Fruit fly (Drosophila melanogaster) whole organism, embryonic: ENCODE measurements around the gene Blos4.

ENCODE experiments used
- Aef1 ChIP-seq: fragments of 200-800 bp; sonication (Bioruptor generic); IDR thresholded peaks from 3 replicates; pipeline ENCODE4 v1.3.6; 2022; ENCODE audit warnings: missing biosample characterization, missing genetic modification characterization
- Asciz ChIP-seq: fragments of 200-800 bp; sonication (Bioruptor generic); optimal IDR thresholded peaks from 2 replicates; lab custom pipeline; 2017; ENCODE audit warnings: missing biosample characterization, mild to moderate bottlenecking, missing genetic modification characterization, missing genetic modification reagents
- B-H1 ChIP-seq: fragments of 200-800 bp; sonication (Bioruptor generic); IDR thresholded peaks from 3 replicates; pipeline ENCODE4 v1.3.6; 2022; ENCODE audit warnings: missing biosample characterization, missing genetic modification characterization
- B-H2 ChIP-seq: fragments of 200-800 bp; sonication (Bioruptor generic); optimal IDR thresholded peaks from 2 replicates; lab custom pipeline; 2018; ENCODE audit warnings: missing biosample characterization, mild to moderate bottlenecking, missing genetic modification characterization
- BtbVII ChIP-seq: fragments of 200-800 bp; sonication (Bioruptor generic); optimal IDR thresholded peaks from 3 replicates; lab custom pipeline; 2017; ENCODE audit warnings: missing biosample characterization, mild to moderate bottlenecking, missing genetic modification characterization
- CG10209 ChIP-seq: fragments of 200-800 bp; sonication (Bioruptor generic); optimal IDR thresholded peaks from 3 replicates; lab custom pipeline; 2017; ENCODE audit warnings: missing biosample characterization, mild to moderate bottlenecking, missing genetic modification characterization, missing genetic modification reagents
- CG10267 ChIP-seq: fragments of 200-800 bp; sonication (Bioruptor generic); optimal IDR thresholded peaks from 2 replicates; lab custom pipeline; 2018; ENCODE audit warnings: missing biosample characterization, mild to moderate bottlenecking, missing genetic modification characterization, moderate library complexity
- CG10366 ChIP-seq: fragments of 200-800 bp; sonication (Bioruptor generic); IDR thresholded peaks from 2 replicates; pipeline ENCODE4 v1.3.6; 2022; ENCODE audit warnings: missing biosample characterization, missing genetic modification characterization
- CG10543 ChIP-seq: fragments of 200-800 bp; sonication (Bioruptor generic); optimal IDR thresholded peaks from 3 replicates; lab custom pipeline; 2017; ENCODE audit warnings: missing biosample characterization, mild to moderate bottlenecking, missing genetic modification characterization, moderate library complexity
- CG11398 ChIP-seq: fragments of 200-800 bp; sonication (Bioruptor generic); optimal IDR thresholded peaks from 2 replicates; lab custom pipeline; 2016; ENCODE audit warnings: missing biosample characterization, missing genetic modification characterization
- CG12071 ChIP-seq: fragments of 200-800 bp; sonication (Bioruptor generic); optimal IDR thresholded peaks from 3 replicates; lab custom pipeline; 2018; ENCODE audit warnings: missing biosample characterization, mild to moderate bottlenecking, missing genetic modification characterization
- CG12659 ChIP-seq: fragments of 200-800 bp; sonication (Bioruptor generic); optimal IDR thresholded peaks from 3 replicates; lab custom pipeline; 2017; ENCODE audit warnings: mild to moderate bottlenecking, missing biosample characterization, missing genetic modification reagents, missing genetic modification characterization
- CG13287 ChIP-seq: fragments of 200-800 bp; sonication (Bioruptor generic); IDR thresholded peaks from 2 replicates; pipeline ENCODE4 v1.3.6; 2022; ENCODE audit warnings: missing biosample characterization, missing genetic modification characterization; ENCODE audit not compliant: partially characterized antibody
- CG15269 ChIP-seq: fragments of 200-800 bp; sonication (Bioruptor generic); optimal IDR thresholded peaks from 2 replicates; lab custom pipeline; 2018; ENCODE audit warnings: missing biosample characterization, mild to moderate bottlenecking, missing genetic modification characterization, moderate library complexity
- CG18764 ChIP-seq: fragments of 200-800 bp; sonication (Bioruptor generic); optimal IDR thresholded peaks from 3 replicates; lab custom pipeline; 2016; ENCODE audit warnings: missing biosample characterization, missing genetic modification characterization
- CG2678 ChIP-seq: fragments of 200-800 bp; sonication (Bioruptor generic); optimal IDR thresholded peaks from 3 replicates; lab custom pipeline; 2019; ENCODE audit warnings: missing biosample characterization, mild to moderate bottlenecking, missing genetic modification characterization, moderate library complexity
- CG31441 ChIP-seq: fragments of 200-800 bp; sonication (Bioruptor generic); IDR thresholded peaks from 2 replicates; pipeline ENCODE4 v1.3.6; 2022; ENCODE audit warnings: missing biosample characterization, missing genetic modification characterization
- CG3838 ChIP-seq: fragments of 200-800 bp; sonication (Bioruptor generic); optimal IDR thresholded peaks from 3 replicates; lab custom pipeline; 2016; ENCODE audit warnings: missing biosample characterization, missing genetic modification characterization
- CG3847 ChIP-seq: fragments of 200-800 bp; sonication (Bioruptor generic); IDR thresholded peaks from 2 replicates; pipeline ENCODE4 v1.3.6; 2022; ENCODE audit warnings: missing biosample characterization, missing genetic modification characterization
- CG3995 ChIP-seq: fragments of 200-800 bp; sonication (Bioruptor generic); optimal IDR thresholded peaks from 3 replicates; lab custom pipeline; 2016; ENCODE audit warnings: missing biosample characterization, missing genetic modification characterization
- CG4282 ChIP-seq: fragments of 200-800 bp; sonication (Bioruptor generic); optimal IDR thresholded peaks from 2 replicates; lab custom pipeline; 2016; ENCODE audit warnings: missing biosample characterization, missing genetic modification characterization
- CG43689 ChIP-seq: fragments of 200-800 bp; sonication (Bioruptor generic); IDR thresholded peaks from 2 replicates; pipeline ENCODE4 v1.3.6; 2022; ENCODE audit warnings: missing biosample characterization, missing genetic modification characterization
- CG4424 ChIP-seq: fragments of 200-800 bp; sonication (Bioruptor generic); optimal IDR thresholded peaks from 3 replicates; lab custom pipeline; 2016; ENCODE audit warnings: missing biosample characterization, missing genetic modification characterization
- CG6254 ChIP-seq: fragments of 200-800 bp; sonication (Bioruptor generic); optimal IDR thresholded peaks from 3 replicates; lab custom pipeline; 2017; ENCODE audit warnings: mild to moderate bottlenecking, missing biosample characterization, missing genetic modification reagents, missing genetic modification characterization
- CG6654 ChIP-seq: fragments of 200-800 bp; sonication (Bioruptor generic); optimal IDR thresholded peaks from 2 replicates; lab custom pipeline; 2017; ENCODE audit warnings: missing biosample characterization, mild to moderate bottlenecking, missing genetic modification characterization
- CG9727 ChIP-seq: fragments of 200-800 bp; sonication (Bioruptor generic); optimal IDR thresholded peaks from 3 replicates; lab custom pipeline; 2017; ENCODE audit warnings: missing biosample characterization, mild to moderate bottlenecking, missing genetic modification characterization
- CTCF ChIP-seq: fragments of 200-800 bp; sonication (Bioruptor generic); optimal IDR thresholded peaks from 2 replicates; lab custom pipeline; 2017; ENCODE audit warnings: missing biosample characterization, mild to moderate bottlenecking, missing genetic modification characterization, moderate library complexity
- Chrac-16 ChIP-seq: fragments of 200-800 bp; sonication (Bioruptor generic); optimal IDR thresholded peaks from 3 replicates; lab custom pipeline; 2016; ENCODE audit warnings: missing biosample characterization, missing genetic modification characterization
- CoRest ChIP-seq: fragments of 200-800 bp; sonication (Bioruptor generic); optimal IDR thresholded peaks from 3 replicates; lab custom pipeline; 2018; ENCODE audit warnings: missing biosample characterization, mild to moderate bottlenecking, missing genetic modification characterization, moderate library complexity
- Dref ChIP-seq: fragments of 200-800 bp; sonication (Bioruptor generic); IDR thresholded peaks from 2 replicates; pipeline ENCODE4 v1.3.6; 2022; ENCODE audit warnings: missing biosample characterization, missing genetic modification characterization
- Hmr ChIP-seq: fragments of 200-800 bp; sonication (Bioruptor generic); optimal IDR thresholded peaks from 3 replicates; lab custom pipeline; 2017; ENCODE audit warnings: mild to moderate bottlenecking, missing biosample characterization, missing genetic modification reagents, missing genetic modification characterization
- Pdp1 ChIP-seq, 2 experiments: fragments of 200-800 bp; sonication (Bioruptor generic); optimal IDR thresholded peaks; 3 replicates each; lab custom pipeline; 2016; ENCODE audit warnings: missing biosample characterization in 2 of 2, missing genetic modification characterization in 2 of 2, mild to moderate bottlenecking in 1 of 2, moderate library complexity in 1 of 2
- TFAM ChIP-seq: fragments of 200-800 bp; sonication (Bioruptor generic); optimal IDR thresholded peaks from 2 replicates; lab custom pipeline; 2017; ENCODE audit warnings: missing biosample characterization, missing genetic modification characterization, inconsistent platforms
- Xrp1 ChIP-seq: fragments of 200-800 bp; sonication (Bioruptor generic); IDR thresholded peaks from 2 replicates; pipeline ENCODE4 v1.3.6; 2022; ENCODE audit warnings: missing biosample characterization, missing genetic modification characterization
- amos ChIP-seq: fragments of 200-800 bp; sonication (Bioruptor generic); IDR thresholded peaks from 2 replicates; pipeline ENCODE4 v1.3.6; 2022; ENCODE audit warnings: missing biosample characterization, missing genetic modification characterization; ENCODE audit not compliant: partially characterized antibody
- ash1 ChIP-seq: fragments of 200-800 bp; sonication (Bioruptor generic); optimal IDR thresholded peaks from 2 replicates; lab custom pipeline; 2018; ENCODE audit warnings: missing biosample characterization, mild to moderate bottlenecking, missing genetic modification characterization
- btn ChIP-seq: fragments of 200-800 bp; sonication (Bioruptor generic); optimal IDR thresholded peaks from 2 replicates; lab custom pipeline; 2016; ENCODE audit warnings: missing biosample characterization, missing genetic modification characterization
- cg ChIP-seq: fragments of 200-800 bp; sonication (Bioruptor generic); optimal IDR thresholded peaks from 3 replicates; lab custom pipeline; 2019; ENCODE audit warnings: missing biosample characterization, mild to moderate bottlenecking, missing genetic modification characterization, moderate library complexity
- dmrt11E ChIP-seq: fragments of 200-800 bp; sonication (Bioruptor generic); optimal IDR thresholded peaks from 3 replicates; lab custom pipeline; 2018; ENCODE audit warnings: missing biosample characterization, mild to moderate bottlenecking, missing genetic modification characterization, moderate library complexity
- dysf ChIP-seq: fragments of 200-800 bp; sonication (Bioruptor generic); IDR thresholded peaks from 3 replicates; pipeline ENCODE4 v1.3.6; 2022; ENCODE audit warnings: missing biosample characterization, missing genetic modification characterization
- gcm2 ChIP-seq: fragments of 200-800 bp; sonication (Bioruptor generic); optimal IDR thresholded peaks from 2 replicates; lab custom pipeline; 2016; ENCODE audit warnings: missing biosample characterization, missing genetic modification characterization
- ham ChIP-seq: fragments of 200-800 bp; sonication (Bioruptor generic); IDR thresholded peaks from 2 replicates; pipeline ENCODE4 v1.3.6; 2022; ENCODE audit warnings: missing biosample characterization, missing genetic modification characterization
- hbn ChIP-seq: fragments of 200-800 bp; sonication (Bioruptor generic); IDR thresholded peaks from 2 replicates; pipeline ENCODE4 v1.3.6; 2022; ENCODE audit warnings: missing biosample characterization, missing genetic modification characterization; ENCODE audit not compliant: partially characterized antibody
- kni ChIP-seq: fragments of 200-800 bp; sonication (Bioruptor generic); optimal IDR thresholded peaks from 3 replicates; lab custom pipeline; 2017; ENCODE audit warnings: mild to moderate bottlenecking, missing biosample characterization, missing genetic modification reagents, missing genetic modification characterization
- lmd ChIP-seq: fragments of 200-800 bp; sonication (Bioruptor generic); IDR thresholded peaks from 2 replicates; pipeline ENCODE4 v1.3.6; 2022; ENCODE audit warnings: missing biosample characterization, missing genetic modification characterization
- lov ChIP-seq, 2 experiments: fragments of 200-800 bp in 1 of 2; fragments of >200 bp in 1 of 2; sonication (Bioruptor generic) in 1 of 2; IDR thresholded peaks in 1 of 2; optimal IDR thresholded peaks in 1 of 2; 2 replicates in 1 of 2; 3 replicates in 1 of 2; pipeline versions ENCODE4 v1.3.6 to Lab custom; 2017 to 2022; ENCODE audit warnings: missing biosample characterization in 1 of 2, missing genetic modification characterization in 1 of 2
- seq ChIP-seq: fragments of 200-800 bp; sonication (Bioruptor generic); IDR thresholded peaks from 2 replicates; pipeline ENCODE4 v1.3.6; 2022; ENCODE audit warnings: missing biosample characterization, missing genetic modification characterization
- tx ChIP-seq: fragments of 200-800 bp; sonication (Bioruptor generic); optimal IDR thresholded peaks from 2 replicates; lab custom pipeline; 2016; ENCODE audit warnings: missing biosample characterization, missing genetic modification characterization
- wek ChIP-seq: fragments of 200-800 bp; sonication (Bioruptor generic); optimal IDR thresholded peaks from 3 replicates; lab custom pipeline; 2018; ENCODE audit warnings: missing biosample characterization, mild to moderate bottlenecking, missing genetic modification characterization, moderate library complexity

Gene Blos4

DNA sequence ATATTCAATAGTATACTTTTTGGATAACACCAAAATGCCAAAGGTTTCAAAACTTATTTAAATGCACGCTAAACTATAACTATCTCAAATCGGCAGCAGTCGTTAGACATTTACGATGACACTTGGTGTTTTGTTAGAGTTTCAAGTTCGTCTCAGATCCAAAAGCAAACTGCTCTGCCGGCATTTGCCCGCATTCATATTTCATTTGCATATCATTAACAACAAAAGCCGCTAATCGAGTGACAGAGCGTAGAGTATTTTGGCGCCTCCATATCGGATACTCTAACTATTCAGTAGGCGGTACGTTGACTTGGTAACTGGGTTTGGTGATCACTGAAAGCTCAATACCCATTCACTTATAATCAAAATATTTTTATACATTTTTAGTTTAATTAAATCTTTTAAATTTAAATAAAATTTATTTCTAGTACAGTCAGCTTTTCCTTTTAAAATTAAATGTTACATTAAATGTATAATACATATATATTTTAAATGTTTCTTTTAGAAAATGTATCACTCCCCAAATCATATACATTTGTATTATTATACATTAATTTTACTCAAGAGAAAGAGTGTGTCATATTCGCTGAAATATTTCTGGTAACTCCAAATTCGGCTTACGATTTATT, 14.4 kb downstream of the Blos4 start (continued):
- TF ChIP-seq cg (peak; percentile 46), hbn (GFP tag; lab: Robert Waterston, UW) (no peak), B-H2 (GFP tag; lab: Kevin White, UChicago) (peak; percentile 60), CG13287 (GFP tag; lab: Robert Waterston, UW) (peak; percentile 9; the same call in 1 of the 2 replicates), tx (GFP tag; lab: Kevin White, UChicago) (no peak), lov (optimal IDR thresholded peaks at IDR 0.05; lab: Kevin White, UChicago) (no peak), lov (GFP tag; IDR thresholded peaks at IDR 0.05; lab: Robert Waterston, UW) (no peak), CG3995 (GFP tag; lab: Kevin White, UChicago) (no peak), BtbVII (GFP tag; lab: Kevin White, UChicago) (peak; percentile 2), CG4424 (peak; percentile 16), btn (GFP tag; lab: Kevin White, UChicago) (no peak), CG12071 (no peak), amos (GFP tag; lab: Robert Waterston, UW) (no peak; the same call in 1 of the 2 replicates), Dref (GFP tag; lab: Robert Waterston, UW) (no peak), CG12659 (GFP tag; lab: Kevin White, UChicago) (peak; percentile 53), CG11398 (GFP tag; lab: Kevin White, UChicago) (no peak), CG10209 (peak; percentile 45), wek (GFP tag; lab: Kevin White, UChicago) (no peak), CG2678 (tag; lab: Kevin White, UChicago) (peak; percentile 80), gcm2 (GFP tag; lab: Kevin White, UChicago) (no peak), CG10366 (GFP tag; lab: Robert Waterston, UW) (0 out of 2 replicates have a peak, but pooled peaks have one; percentile 25), CG6654 (GFP tag; lab: Kevin White, UChicago) (no peak), Aef1 (no peak), dmrt11E (tag; lab: Kevin White, UChicago) (peak; percentile 39), TFAM (no peak), Xrp1 (GFP tag; lab: Robert Waterston, UW) (peak; percentile 44; the same call in 1 of the 2 replicates), CG10543 (GFP tag; lab: Kevin White, UChicago) (peak; percentile 14), CG18764 (no peak), ham (GFP tag; lab: Robert Waterston, UW) (no peak), Asciz (GFP tag; lab: Kevin White, UChicago) (peak; percentile 15), CG3847 (GFP tag; lab: Robert Waterston, UW) (0 out of 2 replicates have a peak, but pooled peaks have one; percentile 18), CG4282 (GFP tag; lab: Kevin White, UChicago) (no peak), kni (no peak), CG43689 (GFP tag; lab: Robert Waterston, UW) (no peak), CG31441 (GFP tag; lab: Robert Waterston, UW) (peak; percentile 72), CG3838 (GFP tag; lab: Kevin White, UChicago) (no peak), dysf (peak; percentile 39; the same call in 1 of the 3 replicates), B-H1 (GFP tag; lab: Robert Waterston, UW) (no peak), CG15269 (tag; lab: Kevin White, UChicago) (peak; percentile 65), lmd (GFP tag; lab: Robert Waterston, UW) (no peak; the same call in 1 of the 2 replicates), CTCF (peak; percentile 5), CoRest (tag; lab: Kevin White, UChicago) (peak; percentile 81), Hmr (GFP tag; lab: Kevin White, UChicago) (peak; percentile 49), CG10267 (tag; lab: Kevin White, UChicago) (peak; percentile 53), CG9727 (peak; percentile 44), Chrac-16 (GFP tag; lab: Kevin White, UChicago) (no peak), ash1 (no peak), CG6254 (GFP tag; lab: Kevin White, UChicago) (no peak), seq (GFP tag; lab: Robert Waterston, UW) (no peak), Pdp1 (GFP tag; optimal IDR thresholded peaks at IDR 0.05; lab: Kevin White, UChicago) (no peak)
